Worm (Caenorhabditis elegans) whole organism, L1 larva: Measurements from ENCODE around the gene C33D9.10.

Experiments
- C04F5.9 ChIP-seq: sonication (generic microtip); optimal IDR thresholded peaks from 2 replicates; lab custom pipeline; 2016; ENCODE audit warnings: missing genetic modification characterization, missing compliant biosample characterization
- C16A3.4 ChIP-seq: fragments of 150-350 bp; optimal IDR thresholded peaks from 2 replicates; lab custom pipeline; 2014; ENCODE audit warnings: missing biosample characterization, missing genetic modification characterization
- C34B4.2 ChIP-seq: sonication (generic microtip); optimal IDR thresholded peaks from 2 replicates; lab custom pipeline; 2017; ENCODE audit warnings: mild to moderate bottlenecking, missing genetic modification characterization, missing compliant biosample characterization
- F16B12.6 ChIP-seq: fragments of 150-350 bp; optimal IDR thresholded peaks from 2 replicates; lab custom pipeline; 2014; ENCODE audit warnings: missing biosample characterization, missing genetic modification characterization
- Y116A8C.19 ChIP-seq: sonication (generic microtip); optimal IDR thresholded peaks from 2 replicates; lab custom pipeline; 2016; ENCODE audit warnings: missing compliant biosample characterization, missing genetic modification characterization, borderline replicate concordance
- alr-1 ChIP-seq: fragments of 200-800 bp; sonication (Bioruptor generic); optimal IDR thresholded peaks from 2 replicates; lab custom pipeline; 2018; ENCODE audit warnings: borderline replicate concordance, mild to moderate bottlenecking, missing genetic modification characterization, missing compliant biosample characterization
- aly-2 ChIP-seq: fragments of 150-350 bp; optimal IDR thresholded peaks from 2 replicates; lab custom pipeline; 2014; ENCODE audit warnings: missing biosample characterization, missing genetic modification characterization
- blmp-1 ChIP-seq: fragments of 150-350 bp; optimal IDR thresholded peaks from 2 replicates; lab custom pipeline; 2014; ENCODE audit warnings: missing biosample characterization, missing genetic modification characterization
- ceh-63 ChIP-seq: fragments of 200-800 bp; sonication (Bioruptor generic); optimal IDR thresholded peaks from 2 replicates; lab custom pipeline; 2018; ENCODE audit warnings: mild to moderate bottlenecking, missing genetic modification characterization, missing compliant biosample characterization
- ceh-8 ChIP-seq: fragments of 200-800 bp; sonication (Bioruptor generic); optimal IDR thresholded peaks from 2 replicates; lab custom pipeline; 2018; ENCODE audit warnings: mild to moderate bottlenecking, missing genetic modification characterization, moderate library complexity, missing compliant biosample characterization
- ceh-88 ChIP-seq: fragments of 200-800 bp; sonication (Bioruptor generic); IDR thresholded peaks from 2 replicates; pipeline ENCODE4 v1.3.6; 2022; ENCODE audit warnings: missing genetic modification characterization, missing compliant biosample characterization
- ceh-90 ChIP-seq: sonication (generic microtip); optimal IDR thresholded peaks from 2 replicates; lab custom pipeline; 2016; ENCODE audit warnings: missing genetic modification characterization, missing compliant biosample characterization
- dsc-1 ChIP-seq: sonication (generic microtip); optimal IDR thresholded peaks from 2 replicates; lab custom pipeline; 2016; ENCODE audit warnings: mild to moderate bottlenecking, missing genetic modification characterization, missing compliant biosample characterization
- egl-13 ChIP-seq: sonication (generic microtip); optimal IDR thresholded peaks from 2 replicates; lab custom pipeline; 2016; ENCODE audit warnings: missing genotype, missing genetic modification reagents, missing genetic modification characterization, missing compliant biosample characterization
- egl-27 ChIP-seq, 2 experiments: fragments of 150-350 bp in 1 of 2; sonication (generic microtip); optimal IDR thresholded peaks; 3 replicates each; lab custom pipeline; 2017 to 2018; ENCODE audit warnings: missing biosample characterization in 2 of 2, missing genetic modification characterization in 2 of 2, missing genetic modification reagents in 2 of 2
- elt-3 ChIP-seq, 6 experiments: fragments of 150-350 bp in 1 of 6; sonication (generic microtip); optimal IDR thresholded peaks; 2 replicates each; lab custom pipeline; 2017 to 2018; ENCODE audit warnings: missing biosample characterization in 6 of 6, missing genetic modification characterization in 6 of 6, inconsistent platforms in 1 of 6
- ets-5 ChIP-seq: fragments of 200-800 bp; sonication (Bioruptor generic); IDR thresholded peaks from 2 replicates; pipeline ENCODE4 v1.3.6; 2022; ENCODE audit warnings: missing genetic modification characterization, missing compliant biosample characterization
- fkh-4 ChIP-seq: sonication (generic microtip); optimal IDR thresholded peaks from 2 replicates; lab custom pipeline; 2016; ENCODE audit warnings: missing compliant biosample characterization, missing genetic modification characterization, borderline replicate concordance
- fkh-8 ChIP-seq: sonication (generic microtip); optimal IDR thresholded peaks from 2 replicates; lab custom pipeline; 2016; ENCODE audit warnings: mild to moderate bottlenecking, missing genetic modification characterization, missing compliant biosample characterization
- fos-1 ChIP-seq: fragments of 150-350 bp; optimal IDR thresholded peaks from 2 replicates; lab custom pipeline; 2014; ENCODE audit warnings: missing biosample characterization, missing genetic modification characterization
- grh-1 ChIP-seq: fragments of 200-800 bp; sonication (Bioruptor generic); IDR thresholded peaks from 2 replicates; pipeline ENCODE4 v1.3.6; 2022; ENCODE audit warnings: missing genetic modification reagents, missing genetic modification characterization, missing compliant biosample characterization
- hlh-4 ChIP-seq: sonication (generic microtip); optimal IDR thresholded peaks from 2 replicates; lab custom pipeline; 2016; ENCODE audit warnings: mild to moderate bottlenecking, missing genetic modification characterization, missing compliant biosample characterization
- isw-1 ChIP-seq: fragments of 200-800 bp; sonication (Bioruptor generic); IDR thresholded peaks from 2 replicates; pipeline ENCODE4 v1.3.6; 2022; ENCODE audit warnings: missing genetic modification characterization, missing compliant biosample characterization
- lin-14 ChIP-seq: fragments of 200-800 bp; sonication (Bioruptor generic); optimal IDR thresholded peaks from 2 replicates; lab custom pipeline; 2018; ENCODE audit warnings: mild to moderate bottlenecking, missing genetic modification characterization, moderate library complexity, missing compliant biosample characterization
- lin-35 ChIP-seq, 2 experiments: fragments of 150-350 bp; optimal IDR thresholded peaks; 2 replicates each; lab custom pipeline; 2014; ENCODE audit warnings: missing biosample characterization in 2 of 2, missing genetic modification characterization in 2 of 2, missing genetic modification reagents in 2 of 2
- lir-3 ChIP-seq: sonication (generic microtip); optimal IDR thresholded peaks from 2 replicates; lab custom pipeline; 2016; ENCODE audit warnings: mild to moderate bottlenecking, missing genetic modification characterization, moderate library complexity, missing compliant biosample characterization; ENCODE audit not compliant: poor library complexity
- lsy-2 ChIP-seq, 2 experiments: fragments of 150-350 bp; optimal IDR thresholded peaks; 2 replicates each; lab custom pipeline; 2014; ENCODE audit warnings: missing biosample characterization in 2 of 2, missing genetic modification characterization in 2 of 2
- mdl-1 ChIP-seq, 2 experiments: fragments of 150-350 bp; optimal IDR thresholded peaks; 2 replicates each; lab custom pipeline; 2014 to 2017; ENCODE audit warnings: missing biosample characterization in 2 of 2, missing genetic modification characterization in 2 of 2, inconsistent platforms in 1 of 2
- mep-1 ChIP-seq: fragments of 150-350 bp; optimal IDR thresholded peaks from 2 replicates; lab custom pipeline; 2014; ENCODE audit warnings: missing biosample characterization, missing genetic modification characterization
- nhr-20 ChIP-seq: sonication (generic microtip); optimal IDR thresholded peaks from 2 replicates; lab custom pipeline; 2016; ENCODE audit warnings: mild to moderate bottlenecking, missing genetic modification characterization, missing compliant biosample characterization
- nhr-237 ChIP-seq: fragments of 150-350 bp; optimal IDR thresholded peaks from 2 replicates; lab custom pipeline; 2014; ENCODE audit warnings: missing biosample characterization, missing genetic modification characterization
- nhr-28 ChIP-seq: fragments of 150-350 bp; optimal IDR thresholded peaks from 2 replicates; lab custom pipeline; 2014; ENCODE audit warnings: missing biosample characterization, missing genetic modification characterization
- nhr-47 ChIP-seq: sonication (generic microtip); optimal IDR thresholded peaks from 2 replicates; lab custom pipeline; 2016; ENCODE audit warnings: mild to moderate bottlenecking, missing genetic modification characterization, moderate library complexity, missing compliant biosample characterization
- nhr-71 ChIP-seq: sonication (generic microtip); optimal IDR thresholded peaks from 2 replicates; lab custom pipeline; 2016; ENCODE audit warnings: mild to moderate bottlenecking, missing genetic modification characterization, moderate library complexity, missing compliant biosample characterization
- nhr-84 ChIP-seq: sonication (generic microtip); optimal IDR thresholded peaks from 2 replicates; lab custom pipeline; 2017; ENCODE audit warnings: missing biosample characterization, missing genetic modification characterization
- nhr-85 ChIP-seq: sonication (generic microtip); peaks from one replicate; lab custom pipeline; 2016; ENCODE audit warnings: missing genetic modification characterization, inconsistent platforms, missing compliant biosample characterization
- nhr-90 ChIP-seq: sonication (generic microtip); optimal IDR thresholded peaks from 2 replicates; lab custom pipeline; 2016; ENCODE audit warnings: mild to moderate bottlenecking, missing genetic modification characterization, missing compliant biosample characterization; ENCODE audit not compliant: poor library complexity
- pag-3 ChIP-seq: sonication (generic microtip); optimal IDR thresholded peaks from 2 replicates; lab custom pipeline; 2017; ENCODE audit warnings: missing genetic modification characterization, mild to moderate bottlenecking, missing compliant biosample characterization, antibody characterized with exemption, borderline replicate concordance; ENCODE audit not compliant: insufficient read depth
- pax-3 ChIP-seq: fragments of 200-800 bp; sonication (Bioruptor generic); optimal IDR thresholded peaks from 2 replicates; lab custom pipeline; 2018; ENCODE audit warnings: mild to moderate bottlenecking, missing genetic modification characterization, moderate library complexity, missing compliant biosample characterization
- pqm-1 ChIP-seq: sonication (generic microtip); optimal IDR thresholded peaks from 3 replicates; lab custom pipeline; 2017; ENCODE audit warnings: missing biosample characterization, missing genetic modification characterization
- rnt-1 ChIP-seq: sonication (generic microtip); optimal IDR thresholded peaks from 2 replicates; lab custom pipeline; 2016; ENCODE audit warnings: mild to moderate bottlenecking, missing genetic modification characterization, moderate library complexity, missing compliant biosample characterization
- snpc-4 ChIP-seq: fragments of 150-350 bp; optimal IDR thresholded peaks from 2 replicates; lab custom pipeline; 2014; ENCODE audit warnings: missing biosample characterization, missing genetic modification characterization
- snu-23 ChIP-seq: sonication (generic microtip); optimal IDR thresholded peaks from 2 replicates; lab custom pipeline; 2016; ENCODE audit warnings: missing genetic modification characterization, missing compliant biosample characterization
- sox-4 ChIP-seq: sonication (generic microtip); optimal IDR thresholded peaks from 2 replicates; lab custom pipeline; 2016; ENCODE audit warnings: missing genetic modification characterization, missing compliant biosample characterization
- sup-37 ChIP-seq: fragments of 200-800 bp; sonication (Bioruptor generic); optimal IDR thresholded peaks from 2 replicates; lab custom pipeline; 2018; ENCODE audit warnings: mild to moderate bottlenecking, missing genetic modification characterization, missing compliant biosample characterization
- swsn-7 ChIP-seq: sonication (generic microtip); optimal IDR thresholded peaks from 2 replicates; lab custom pipeline; 2016; ENCODE audit warnings: missing genetic modification characterization, missing compliant biosample characterization
- tbx-2 ChIP-seq: sonication (generic microtip); optimal IDR thresholded peaks from 2 replicates; lab custom pipeline; 2016; ENCODE audit warnings: missing genetic modification characterization, missing compliant biosample characterization
- tlp-1 ChIP-seq: fragments of 150-350 bp; optimal IDR thresholded peaks from 2 replicates; lab custom pipeline; 2014; ENCODE audit warnings: missing biosample characterization, missing genetic modification characterization
- unc-62 ChIP-seq: fragments of 150-350 bp; optimal IDR thresholded peaks from 2 replicates; lab custom pipeline; 2014; ENCODE audit warnings: missing biosample characterization, missing genetic modification reagents, missing genetic modification characterization
- unc-86 ChIP-seq: sonication (generic microtip); optimal IDR thresholded peaks from 2 replicates; lab custom pipeline; 2016; ENCODE audit warnings: missing genetic modification characterization, missing compliant biosample characterization
- xbp-1 ChIP-seq: sonication (generic microtip); optimal IDR thresholded peaks from 2 replicates; lab custom pipeline; 2016; ENCODE audit warnings: missing genetic modification characterization, missing compliant biosample characterization
- zip-4 ChIP-seq: fragments of 200-800 bp; sonication (Bioruptor generic); optimal IDR thresholded peaks from 2 replicates; lab custom pipeline; 2018; ENCODE audit warnings: mild to moderate bottlenecking, missing genetic modification characterization, moderate library complexity, missing compliant biosample characterization
- ztf-11 ChIP-seq, 2 experiments: sonication (generic microtip); optimal IDR thresholded peaks; 2 replicates each; lab custom pipeline; 2016 to 2017; ENCODE audit warnings: missing genetic modification characterization in 2 of 2, missing biosample characterization in 1 of 2, missing compliant biosample characterization in 1 of 2

Gene C33D9.10

ce11 chrIV:8758620-8759019 lies 29.3 kb downstream of the C33D9.10 start:
- TF ChIP-seq C16A3.4, result no peak
- no peak for TF ChIP-seq fos-1 (tag; lab: Kevin White, UChicago)
- TF ChIP-seq lsy-2 (tag; optimal IDR thresholded peaks at IDR 0.05; lab: Kevin White, UChicago), result peak; percentile 4 to 50
- no peak for TF ChIP-seq pqm-1 (tag; lab: Kevin White, UChicago)
- TF ChIP-seq tlp-1 (tag; lab: Kevin White, UChicago), result no peak
- no peak for TF ChIP-seq ets-5 (GFP tag; lab: Robert Waterston, UW)
- no peak for TF ChIP-seq snpc-4 (tag; lab: Kevin White, UChicago)
- no peak for TF ChIP-seq tbx-2 (tag; lab: Kevin White, UChicago)
- peak; percentile 84 for TF ChIP-seq lin-14 (GFP tag; lab: Kevin White, UChicago)
- TF ChIP-seq C34B4.2 (tag; lab: Kevin White, UChicago), result no peak
- peak; percentile 42 for TF ChIP-seq swsn-7 (tag; lab: Kevin White, UChicago)
- no peak for TF ChIP-seq egl-13 (tag; lab: Kevin White, UChicago)
- no peak for TF ChIP-seq dsc-1 (tag; lab: Kevin White, UChicago)
- TF ChIP-seq rnt-1 (tag; lab: Kevin White, UChicago), result peak; percentile 34
- no peak for TF ChIP-seq nhr-85 (tag; lab: Kevin White, UChicago)
- TF ChIP-seq isw-1 (GFP tag; lab: Robert Waterston, UW), result peak; percentile 31; the same call in 1 of the 2 replicates
- TF ChIP-seq C04F5.9 (tag; lab: Kevin White, UChicago), result no peak
- peak; percentile 54 for TF ChIP-seq nhr-47 (tag; lab: Kevin White, UChicago)
- peak in 1 of 2 experiments; percentile 43 for TF ChIP-seq lin-35 (GFP tag; optimal IDR thresholded peaks at IDR 0.05; lab: Kevin White, UChicago)
- TF ChIP-seq pax-3, result no peak
- TF ChIP-seq blmp-1 (tag; lab: Kevin White, UChicago), result no peak
- no peak for TF ChIP-seq elt-3 (tag; optimal IDR thresholded peaks at IDR 0.05; lab: Kevin White, UChicago)
- no peak for TF ChIP-seq aly-2 (tag; lab: Kevin White, UChicago)
- no peak for TF ChIP-seq F16B12.6 (tag; lab: Kevin White, UChicago)
- TF ChIP-seq nhr-71 (tag; lab: Kevin White, UChicago), result peak; percentile 56
- TF ChIP-seq Y116A8C.19, result no peak
- TF ChIP-seq ceh-88 (GFP tag; lab: Robert Waterston, UW), result no peak
- no peak for TF ChIP-seq nhr-90 (tag; lab: Kevin White, UChicago)
- no peak for TF ChIP-seq nhr-28
- peak; percentile 57 for TF ChIP-seq fkh-8 (tag; lab: Kevin White, UChicago)
- peak; percentile 5 for TF ChIP-seq mep-1 (tag; lab: Kevin White, UChicago)
- TF ChIP-seq nhr-237 (tag; lab: Kevin White, UChicago), result no peak
- peak; percentile 21 for TF ChIP-seq snu-23
- no peak for TF ChIP-seq sup-37
- TF ChIP-seq lir-3 (tag; lab: Kevin White, UChicago), result no peak
- no peak for TF ChIP-seq fkh-4 (tag; lab: Kevin White, UChicago)
- TF ChIP-seq nhr-84 (tag; lab: Kevin White, UChicago), result no peak
- TF ChIP-seq zip-4 (GFP tag; lab: Kevin White, UChicago), result no peak
- TF ChIP-seq ztf-11 (tag; optimal IDR thresholded peaks at IDR 0.05; lab: Kevin White, UChicago), result no peak
- TF ChIP-seq unc-86, result peak; percentile 47
- no peak for TF ChIP-seq hlh-4 (tag; lab: Kevin White, UChicago)
- TF ChIP-seq egl-27 (tag; optimal IDR thresholded peaks at IDR 0.05; lab: Kevin White, UChicago), result no peak
- TF ChIP-seq mdl-1 (tag; optimal IDR thresholded peaks at IDR 0.05; lab: Kevin White, UChicago), result no peak
- TF ChIP-seq grh-1 (GFP tag; lab: Robert Waterston, UW), result no peak
- TF ChIP-seq pag-3, result no peak
- no peak for TF ChIP-seq sox-4 (tag; lab: Kevin White, UChicago)
- TF ChIP-seq alr-1, result no peak
- no peak for TF ChIP-seq ceh-90 (tag; lab: Kevin White, UChicago)
- TF ChIP-seq nhr-20, result no peak
- TF ChIP-seq unc-62 (GFP tag; lab: Kevin White, UChicago), result no peak
- peak; percentile 4 for TF ChIP-seq xbp-1
- TF ChIP-seq ceh-63 (GFP tag; lab: Kevin White, UChicago), result no peak
- no peak for TF ChIP-seq ceh-8 (GFP tag; lab: Kevin White, UChicago)
